Worm (Caenorhabditis elegans): ENCODE data around the gene R07C3.3.

ce11 chrII:915780-916179 is 22.9 kb upstream of the R07C3.3 start, which contains the start of gene fbxc-29:
- TF ChIP-seq W03F9.2 (tag; optimal IDR thresholded peaks at IDR 0.05) (no peak), him-1 (tag; optimal IDR thresholded peaks at IDR 0.05) (no peak), dao-5 (tag; optimal IDR thresholded peaks at IDR 0.05) (no peak)

Data from whole organism, L4/young adult.